Fruit fly (Drosophila melanogaster) whole organism: ENCODE results near the gene CG2246.

Source experiments
- CG8478 ChIP-seq: fragments of >200 bp; optimal IDR thresholded peaks from 2 replicates; lab custom pipeline; 2018; ENCODE audit warnings: inconsistent platforms
- Dll ChIP-seq: fragments of >200 bp; optimal IDR thresholded peaks from 2 replicates; lab custom pipeline; 2017
- EcR ChIP-seq, 2 experiments: fragments of >200 bp; optimal IDR thresholded peaks; 2 replicates each; lab custom pipeline; 2017; ENCODE audit warnings: missing biosample characterization in 2 of 2, missing genetic modification characterization in 2 of 2, missing genetic modification reagents in 2 of 2
- pan ChIP-seq: fragments of >200 bp; optimal IDR thresholded peaks from 2 replicates; lab custom pipeline; 2017
- psq ChIP-seq: fragments of >200 bp; optimal IDR thresholded peaks from 2 replicates; lab custom pipeline; 2017
- usp ChIP-seq: fragments of >200 bp; optimal IDR thresholded peaks from 2 replicates; lab custom pipeline; 2017; ENCODE audit warnings: missing biosample characterization, missing genetic modification characterization, mixed read lengths

CG2246 gene

dm6 chr3R:30566181-30566902 lies 34.9 kb downstream of the CG2246 start:
- TF ChIP-seq CG8478 = no peak
- TF ChIP-seq pan (lab: Kevin White, UChicago) = no peak
- peak in 1 of 2 experiments; percentile 42 for TF ChIP-seq EcR (GFP tag; optimal IDR thresholded peaks at IDR 0.05; lab: Kevin White, UChicago)
- no peak for TF ChIP-seq Dll

- TF ChIP-seq EcR (GFP tag; optimal IDR thresholded peaks at IDR 0.05; lab: Kevin White, UChicago) (no peak), pan (lab: Kevin White, UChicago) (no peak), CG8478 (no peak), psq (no peak), Dll (no peak), usp (GFP tag; lab: Kevin White, UChicago) (no peak)
Measured at dm6 chr3R:30564479-30564878, 36.8 kb downstream of the CG2246 start.

- no peak for TF ChIP-seq psq
- no peak for TF ChIP-seq usp (GFP tag; lab: Kevin White, UChicago)
- TF ChIP-seq EcR (GFP tag; optimal IDR thresholded peaks at IDR 0.05; lab: Kevin White, UChicago) = no peak
- TF ChIP-seq Dll = no peak
- TF ChIP-seq CG8478 = no peak
- TF ChIP-seq pan (lab: Kevin White, UChicago) = no peak
Measured at dm6 chr3R:30563260-30564080, 37.8 kb downstream of the CG2246 start.

dm6 chr3R:30562733-30563259 lies 38.5 kb downstream of the CG2246 start:
- TF ChIP-seq usp (GFP tag; lab: Kevin White, UChicago) = no peak
- no peak for TF ChIP-seq psq
- no peak for TF ChIP-seq Dll
- no peak for TF ChIP-seq pan (lab: Kevin White, UChicago)
- TF ChIP-seq EcR (GFP tag; optimal IDR thresholded peaks at IDR 0.05; lab: Kevin White, UChicago) = no peak
- TF ChIP-seq CG8478 = no peak

- TF ChIP-seq pan (lab: Kevin White, UChicago) (no peak), psq (no peak), CG8478 (no peak), EcR (GFP tag; optimal IDR thresholded peaks at IDR 0.05; lab: Kevin White, UChicago) (no peak), Dll (no peak), usp (GFP tag; lab: Kevin White, UChicago) (no peak)
Measured at dm6 chr3R:30561207-30561606, 40.1 kb downstream of the CG2246 start.

- TF ChIP-seq EcR (GFP tag; optimal IDR thresholded peaks at IDR 0.05; lab: Kevin White, UChicago) (no peak), CG8478 (no peak), Dll (no peak), psq (no peak), pan (lab: Kevin White, UChicago) (no peak), usp (GFP tag; lab: Kevin White, UChicago) (no peak)
Measured at dm6 chr3R:30560070-30560469, 41.2 kb downstream of the CG2246 start, which contains the start of gene CG34155. Gene CG34155, minus strand, starts transcription at chr3R:30560199.

- TF ChIP-seq psq (no peak), Dll (no peak), CG8478 (no peak), usp (GFP tag; lab: Kevin White, UChicago) (no peak), EcR (GFP tag; optimal IDR thresholded peaks at IDR 0.05; lab: Kevin White, UChicago) (no peak), pan (lab: Kevin White, UChicago) (no peak)
Measured at dm6 chr3R:30552548-30552947, 48.7 kb downstream of the CG2246 start.

dm6 chr3R:30550044-30550443 lies 51.2 kb downstream of the CG2246 start:
- TF ChIP-seq CG8478 = no peak
- no peak for TF ChIP-seq psq
- TF ChIP-seq EcR (GFP tag; optimal IDR thresholded peaks at IDR 0.05; lab: Kevin White, UChicago) = no peak
- no peak for TF ChIP-seq Dll
- TF ChIP-seq pan (lab: Kevin White, UChicago) = no peak
- no peak for TF ChIP-seq usp (GFP tag; lab: Kevin White, UChicago)

- TF ChIP-seq Dll (no peak), pan (lab: Kevin White, UChicago) (no peak), EcR (GFP tag; optimal IDR thresholded peaks at IDR 0.05; lab: Kevin White, UChicago) (no peak), usp (GFP tag; lab: Kevin White, UChicago) (no peak), CG8478 (no peak), psq (no peak)
Measured at dm6 chr3R:30544974-30545373, 56.3 kb downstream of the CG2246 start.
